Fruit fly (Drosophila melanogaster) whole organism, wandering third instar larva: ENCODE measurements around the gene Lsd-2.

ENCODE experiments used
- Abd-B ChIP-seq: fragments of >200 bp; optimal IDR thresholded peaks from 2 replicates; lab custom pipeline; 2017; ENCODE audit warnings: missing biosample characterization, missing genetic modification characterization
- CG32264 ChIP-seq: fragments of 200-800 bp; sonication (Bioruptor generic); optimal IDR thresholded peaks from 2 replicates; lab custom pipeline; 2016; ENCODE audit warnings: missing biosample characterization, missing genetic modification characterization
- CG9705 ChIP-seq: fragments of 200-800 bp; sonication (Bioruptor generic); optimal IDR thresholded peaks from 2 replicates; lab custom pipeline; 2018; ENCODE audit warnings: missing biosample characterization, mild to moderate bottlenecking, missing genetic modification characterization
- CrebA ChIP-seq: fragments of 200-800 bp; sonication (Bioruptor generic); optimal IDR thresholded peaks from 2 replicates; lab custom pipeline; 2016; ENCODE audit warnings: missing biosample characterization, mild to moderate bottlenecking, missing genetic modification characterization, borderline replicate concordance
- Dfd ChIP-seq: fragments of >200 bp; optimal IDR thresholded peaks from 2 replicates; lab custom pipeline; 2017; ENCODE audit warnings: missing biosample characterization, missing genetic modification characterization
- Dif ChIP-seq: fragments of 200-275, 200-300 bp; sonication (Bioruptor generic); optimal IDR thresholded peaks from 2 replicates; lab custom pipeline; 2018; ENCODE audit warnings: missing biosample characterization, missing genetic modification characterization; ENCODE audit not compliant: partially characterized antibody
- GATAd ChIP-seq: sonication (Bioruptor generic); optimal IDR thresholded peaks from 2 replicates; lab custom pipeline; 2016; ENCODE audit warnings: missing biosample characterization, missing genetic modification characterization
- HLH106 ChIP-seq: fragments of 200-800 bp; optimal IDR thresholded peaks from 3 replicates; lab custom pipeline; 2019; ENCODE audit warnings: missing biosample characterization, mild to moderate bottlenecking, missing genetic modification characterization, moderate library complexity
- Hnf4 ChIP-seq: fragments of 200-800 bp; sonication (Bioruptor generic); optimal IDR thresholded peaks from 2 replicates; lab custom pipeline; 2016; ENCODE audit warnings: missing biosample characterization, mild to moderate bottlenecking, missing genetic modification characterization
- Hr78 ChIP-seq: fragments of >200 bp; optimal IDR thresholded peaks from 2 replicates; lab custom pipeline; 2017; ENCODE audit warnings: missing biosample characterization, missing genetic modification characterization
- Hr83 ChIP-seq: fragments of 200-300 bp; sonication (Bioruptor generic); optimal IDR thresholded peaks from 2 replicates; lab custom pipeline; 2016; ENCODE audit warnings: missing biosample characterization, mild to moderate bottlenecking, missing genetic modification characterization, moderate library complexity; ENCODE audit not compliant: poor library complexity, severe bottlenecking
- Jra ChIP-seq: sonication (Bioruptor generic); optimal IDR thresholded peaks from 2 replicates; lab custom pipeline; 2016; ENCODE audit warnings: missing biosample characterization, missing genetic modification characterization
- Mio ChIP-seq: sonication (Bioruptor generic); optimal IDR thresholded peaks from 2 replicates; lab custom pipeline; 2016; ENCODE audit warnings: missing biosample characterization, missing genetic modification characterization
- Myc ChIP-seq: fragments of >200 bp; optimal IDR thresholded peaks from 2 replicates; lab custom pipeline; 2017
- N ChIP-seq: fragments of >200 bp; optimal IDR thresholded peaks from 2 replicates; lab custom pipeline; 2018; ENCODE audit warnings: missing biosample characterization, missing external identifiers, missing genetic modification characterization
- OdsH ChIP-seq: fragments of 200-800 bp; sonication (Bioruptor generic); optimal IDR thresholded peaks from 2 replicates; lab custom pipeline; 2016; ENCODE audit warnings: missing biosample characterization, mild to moderate bottlenecking, missing genetic modification characterization
- Rel ChIP-seq, 2 experiments: fragments of 200-800 bp; sonication (Bioruptor generic) in 1 of 2; optimal IDR thresholded peaks; 2 replicates in 1 of 2; 3 replicates in 1 of 2; lab custom pipeline; 2016 to 2019; ENCODE audit warnings: mild to moderate bottlenecking in 2 of 2, missing biosample characterization in 2 of 2, missing genetic modification characterization in 2 of 2, moderate library complexity in 1 of 2
- Sp1 ChIP-seq: fragments of 200-800 bp; sonication (Bioruptor generic); optimal IDR thresholded peaks from 3 replicates; lab custom pipeline; 2019; ENCODE audit warnings: missing biosample characterization, mild to moderate bottlenecking, missing genetic modification characterization, moderate library complexity
- Vsx2 ChIP-seq: fragments of 200-300, 225-300 bp; sonication (Bioruptor generic); optimal IDR thresholded peaks from 2 replicates; lab custom pipeline; 2018; ENCODE audit warnings: missing biosample characterization, missing genetic modification characterization; ENCODE audit not compliant: partially characterized antibody
- br ChIP-seq: fragments of 200-800 bp; sonication (Bioruptor generic); optimal IDR thresholded peaks from 2 replicates; lab custom pipeline; 2016; ENCODE audit warnings: missing biosample characterization, missing genetic modification characterization
- brk ChIP-seq: fragments of 200-800 bp; sonication (Bioruptor generic); optimal IDR thresholded peaks from 2 replicates; lab custom pipeline; 2016; ENCODE audit warnings: missing biosample characterization, mild to moderate bottlenecking, missing genetic modification characterization
- dl ChIP-seq, 2 experiments: fragments of 175-275, 200-275 bp in 1 of 2; fragments of 200-275 bp in 1 of 2; sonication (Bioruptor generic); optimal IDR thresholded peaks; lab custom pipeline; 2018; ENCODE audit warnings: mild to moderate bottlenecking in 2 of 2, missing biosample characterization in 2 of 2, missing genetic modification characterization in 2 of 2, moderate library complexity in 2 of 2; ENCODE audit not compliant: partially characterized antibody in 2 of 2, insufficient read depth in 1 of 2
- dmrt93B ChIP-seq: fragments of 200-800 bp; sonication (Bioruptor generic); optimal IDR thresholded peaks from 2 replicates; lab custom pipeline; 2018; ENCODE audit warnings: missing biosample characterization, mild to moderate bottlenecking, missing genetic modification characterization
- dsf ChIP-seq: sonication (Bioruptor generic); optimal IDR thresholded peaks from 2 replicates; lab custom pipeline; 2016; ENCODE audit warnings: missing biosample characterization, missing genetic modification characterization, borderline replicate concordance
- ey ChIP-seq: fragments of 200-800 bp; sonication (Bioruptor generic); optimal IDR thresholded peaks from 2 replicates; lab custom pipeline; 2016; ENCODE audit warnings: missing biosample characterization, missing genetic modification characterization
- foxo ChIP-seq, 2 experiments: fragments of 200-800 bp; sonication (Bioruptor generic); optimal IDR thresholded peaks; 2 replicates in 1 of 2; 3 replicates in 1 of 2; lab custom pipeline; 2016 to 2017; ENCODE audit warnings: missing biosample characterization in 2 of 2, missing genetic modification characterization in 2 of 2
- fru ChIP-seq: fragments of 200-800 bp; sonication (Bioruptor generic); optimal IDR thresholded peaks from 3 replicates; lab custom pipeline; 2016; ENCODE audit warnings: missing biosample characterization, mild to moderate bottlenecking, missing genetic modification characterization
- h ChIP-seq: fragments of 200-800 bp; sonication (Bioruptor generic); optimal IDR thresholded peaks from 3 replicates; lab custom pipeline; 2016; ENCODE audit warnings: missing biosample characterization, mild to moderate bottlenecking, missing genetic modification characterization
- jim ChIP-seq: fragments of 175-275, 200-325 bp; sonication (Bioruptor generic); optimal IDR thresholded peaks from 2 replicates; lab custom pipeline; 2016; ENCODE audit warnings: missing biosample characterization, mild to moderate bottlenecking, missing genetic modification characterization
- lola ChIP-seq: fragments of >200 bp; optimal IDR thresholded peaks from 2 replicates; lab custom pipeline; 2017; ENCODE audit warnings: missing biosample characterization, missing genetic modification characterization
- pan ChIP-seq: fragments of >200 bp; optimal IDR thresholded peaks from 2 replicates; lab custom pipeline; 2017
- psq ChIP-seq: fragments of 200-800 bp; sonication (Bioruptor generic); optimal IDR thresholded peaks from 3 replicates; lab custom pipeline; 2017; ENCODE audit warnings: missing biosample characterization, mild to moderate bottlenecking, missing genetic modification characterization, moderate library complexity
- rgr ChIP-seq: fragments of 200-800 bp; sonication (Bioruptor generic); optimal IDR thresholded peaks from 3 replicates; lab custom pipeline; 2016; ENCODE audit warnings: missing biosample characterization, mild to moderate bottlenecking, missing genetic modification characterization
- sage ChIP-seq: fragments of 200-800 bp; sonication (Bioruptor generic); optimal IDR thresholded peaks from 2 replicates; lab custom pipeline; 2016; ENCODE audit warnings: missing biosample characterization, mild to moderate bottlenecking, missing genetic modification characterization
- sv ChIP-seq: fragments of 200-800 bp; sonication (Bioruptor generic); optimal IDR thresholded peaks from 3 replicates; lab custom pipeline; 2016; ENCODE audit warnings: missing biosample characterization, missing genetic modification characterization
- tai ChIP-seq: sonication (Bioruptor generic); optimal IDR thresholded peaks from 2 replicates; lab custom pipeline; 2016; ENCODE audit warnings: missing biosample characterization, missing genetic modification characterization
- usp ChIP-seq: fragments of >200 bp; optimal IDR thresholded peaks from 2 replicates; lab custom pipeline; 2017; ENCODE audit warnings: missing biosample characterization, missing genetic modification characterization
- woc ChIP-seq: sonication (Bioruptor generic); optimal IDR thresholded peaks from 2 replicates; lab custom pipeline; 2016; ENCODE audit warnings: missing biosample characterization, mild to moderate bottlenecking, missing genetic modification characterization

Lsd-2 gene

DNA sequence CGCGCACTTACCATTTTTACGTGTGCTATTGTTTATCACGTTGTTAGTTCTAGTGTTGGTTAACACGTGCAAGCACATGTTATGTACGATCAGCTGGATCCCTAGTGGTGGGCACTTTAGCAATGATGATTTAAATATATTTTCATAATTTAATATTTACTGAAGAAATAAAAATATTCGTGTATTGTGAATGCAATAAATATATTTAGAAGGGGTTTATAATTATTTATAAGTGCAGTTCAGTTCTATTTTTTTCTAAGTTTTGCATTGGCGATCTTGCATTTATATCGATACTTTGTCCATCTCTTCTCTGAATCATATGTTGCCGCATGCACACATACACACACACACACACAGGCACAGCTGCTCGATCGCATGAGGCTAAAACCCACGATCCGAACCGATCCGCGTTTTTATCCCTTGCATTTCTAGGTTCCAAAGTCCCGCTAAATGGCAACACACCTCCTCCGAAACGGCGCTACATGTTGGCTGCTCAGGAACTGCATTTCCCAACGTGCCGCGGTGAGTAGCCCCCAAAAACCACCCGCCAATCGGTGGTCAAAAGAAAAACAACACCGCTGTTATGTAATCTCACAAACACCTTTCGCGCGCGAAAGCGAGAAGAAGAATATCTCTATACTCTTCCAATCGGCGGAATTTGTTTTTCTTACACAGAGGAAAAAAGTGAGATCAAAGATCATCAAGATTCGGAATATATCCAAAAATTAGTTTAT, 9.9 kb upstream of the Lsd-2 start, which contains the start of the genes CG15027 and Dbct (continued):
- TF ChIP-seq Sp1 (GFP tag; lab: Kevin White, UChicago) (peak; percentile 77), sage (GFP tag; lab: Kevin White, UChicago) (peak; percentile 56), dl (GFP tag; optimal IDR thresholded peaks at IDR 0.05; lab: Kevin White, UChicago; ENCODE audit: insufficient read depth in 1 of 2, partially characterized antibody in 2 of 2) (no peak), rgr (GFP tag; lab: Kevin White, UChicago) (peak; percentile 81), Vsx2 (GFP tag; lab: Kevin White, UChicago) (no peak), foxo (GFP tag; optimal IDR thresholded peaks at IDR 0.05; lab: Kevin White, UChicago) (peak in 1 of 2 experiments; percentile 83), woc (GFP tag; lab: Kevin White, UChicago) (peak; percentile 47), pan (lab: Kevin White, UChicago) (no peak), tai (GFP tag; lab: Kevin White, UChicago) (peak; percentile 70), dmrt93B (GFP tag; lab: Kevin White, UChicago) (peak; percentile 60)
- TF ChIP-seq, all 38 proteins: peak for 21

DNA sequence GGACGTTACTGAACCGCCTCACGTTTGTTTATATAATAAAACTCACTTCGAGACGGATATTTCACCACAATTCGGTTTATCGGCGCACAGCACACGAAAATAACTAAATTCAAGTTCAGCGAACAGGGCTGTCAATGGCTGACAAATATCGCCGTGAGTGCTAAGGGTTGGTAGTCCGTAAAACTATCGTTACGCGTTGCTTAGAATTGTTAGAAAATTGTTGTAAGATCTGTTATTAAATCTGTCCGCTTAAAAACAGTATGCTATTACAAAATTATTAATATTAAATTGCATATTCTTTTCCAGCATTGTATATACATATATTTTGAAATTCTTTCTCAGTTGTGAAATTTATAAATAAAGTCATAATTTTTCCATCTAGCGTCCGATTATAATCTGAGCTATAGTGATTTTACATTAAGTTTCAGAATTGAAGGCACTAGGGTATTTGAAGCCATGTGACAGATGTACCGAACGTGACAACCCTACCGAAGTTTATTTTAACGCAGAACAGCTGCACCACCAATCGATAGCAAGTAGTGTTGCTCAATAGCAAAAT, 8.6 kb upstream of the Lsd-2 start, which contains the start of gene Cox17:
Gene Cox17 (minus strand): TSS at position 120 of the 559 bp plus-strand sequence.
- TF ChIP-seq Dfd (peak; percentile 7), CG32264 (peak; percentile 3), CG9705 (GFP tag; lab: Kevin White, UChicago) (peak; percentile 70), brk (peak; percentile 74), N (GFP tag; lab: Kevin White, UChicago) (no peak), jim (GFP tag; lab: Kevin White, UChicago) (no peak), h (GFP tag; lab: Kevin White, UChicago) (peak; percentile 84), usp (GFP tag; lab: Kevin White, UChicago) (no peak), woc (GFP tag; lab: Kevin White, UChicago) (peak; percentile 83), Rel (GFP tag; optimal IDR thresholded peaks at IDR 0.05; lab: Kevin White, UChicago) (no peak), Rel (tag; optimal IDR thresholded peaks at IDR 0.05; lab: Kevin White, UChicago) (peak; percentile 51), Hr78 (GFP tag; lab: Kevin White, UChicago) (no peak), lola (GFP tag; lab: Kevin White, UChicago) (no peak), Abd-B (no peak), dmrt93B (GFP tag; lab: Kevin White, UChicago) (peak; percentile 75), Hr83 (GFP tag; lab: Kevin White, UChicago) (peak; percentile 47), foxo (GFP tag; optimal IDR thresholded peaks at IDR 0.05; lab: Kevin White, UChicago) (peak in 1 of 2 experiments; percentile 86), fru (GFP tag; lab: Kevin White, UChicago) (peak; percentile 83), sv (GFP tag; lab: Kevin White, UChicago) (peak; percentile 81), dl (GFP tag; optimal IDR thresholded peaks at IDR 0.05; lab: Kevin White, UChicago; ENCODE audit: insufficient read depth in 1 of 2, partially characterized antibody in 2 of 2) (no peak), Mio (no peak), Sp1 (GFP tag; lab: Kevin White, UChicago) (peak; percentile 81), HLH106 (peak; percentile 85), Jra (peak; percentile 77), Vsx2 (GFP tag; lab: Kevin White, UChicago) (no peak), tai (GFP tag; lab: Kevin White, UChicago) (peak; percentile 82), Hnf4 (peak; percentile 73), pan (lab: Kevin White, UChicago) (no peak), dsf (GFP tag; lab: Kevin White, UChicago) (peak; percentile 70), br (peak; percentile 70), OdsH (peak; percentile 73), psq (peak; percentile 75), rgr (GFP tag; lab: Kevin White, UChicago) (peak; percentile 76), GATAd (peak; percentile 31), CrebA (GFP tag; lab: Kevin White, UChicago) (no peak), sage (GFP tag; lab: Kevin White, UChicago) (peak; percentile 20), Dif (GFP tag; lab: Kevin White, UChicago) (no peak), ey (GFP tag; lab: Kevin White, UChicago) (peak; percentile 75), Myc (lab: Kevin White, UChicago) (peak; percentile 57)
